Worm (Caenorhabditis elegans) whole organism, young adult: Measurements from ENCODE around the gene F27D9.13.

Experiments
- ama-1 ChIP-seq, 3 experiments: fragments of 150-350 bp in 1 of 3; sonication (generic microtip) in 2 of 3; optimal IDR thresholded peaks; 2 replicates each; lab custom pipeline; 2014 to 2018; ENCODE audit warnings: missing biosample characterization in 2 of 3, missing genetic modification characterization in 2 of 3, missing genetic modification reagents in 2 of 3
- ceh-100 ChIP-seq: fragments of 200-800 bp; sonication (Bioruptor generic); IDR thresholded peaks from 2 replicates; pipeline ENCODE4 v1.3.6; 2022; ENCODE audit warnings: missing genetic modification reagents, missing genetic modification characterization, missing compliant biosample characterization
- lin-35 ChIP-seq, 3 experiments: fragments of 150-350 bp in 2 of 3; sonication (generic microtip) in 1 of 3; optimal IDR thresholded peaks; 2 replicates each; lab custom pipeline; 2014 to 2018; ENCODE audit warnings: missing biosample characterization in 3 of 3, missing genetic modification characterization in 3 of 3, missing genetic modification reagents in 3 of 3
- tbp1 ChIP-seq: fragments of 200-800 bp; sonication (Bioruptor generic); optimal IDR thresholded peaks from 2 replicates; lab custom pipeline; 2018; ENCODE audit warnings: mild to moderate bottlenecking, missing genetic modification characterization, missing compliant biosample characterization
- xnd-1 ChIP-seq: sonication (generic microtip); optimal IDR thresholded peaks from 2 replicates; lab custom pipeline; 2016; ENCODE audit warnings: missing genotype, missing genetic modification reagents, missing genetic modification characterization, missing compliant biosample characterization

DNA sequence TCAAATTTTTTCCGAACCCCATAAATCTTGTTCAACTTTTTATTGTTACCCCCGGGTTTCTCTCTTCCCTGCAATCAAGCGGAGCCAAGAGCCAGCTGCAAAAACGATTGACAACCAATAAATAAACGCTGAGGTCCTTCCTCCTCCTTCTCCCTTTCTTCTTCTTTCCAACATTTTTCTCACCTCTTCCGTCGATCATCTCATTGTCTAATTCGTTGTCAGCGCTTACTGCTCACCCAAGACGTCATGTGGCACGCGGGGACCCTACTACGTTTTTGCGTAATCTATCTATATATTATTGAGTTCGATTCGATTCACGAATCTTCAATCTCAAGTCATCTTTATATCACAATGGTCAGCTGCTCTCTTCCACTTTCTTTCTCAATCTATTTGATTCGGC lies 48.2 kb upstream of the F27D9.13 start:
- TF ChIP-seq xnd-1 (tag; lab: Kevin White, UChicago) (no peak), lin-35 (GFP tag; optimal IDR thresholded peaks at IDR 0.05; lab: Kevin White, UChicago) (no peak), ceh-100 (GFP tag; lab: Robert Waterston, UW) (no peak), ama-1 (optimal IDR thresholded peaks at IDR 0.05; lab: Kevin White, UChicago) (no peak), ama-1 (GFP tag; optimal IDR thresholded peaks at IDR 0.05; lab: Kevin White, UChicago) (no peak), tbp1 (GFP tag; lab: Kevin White, UChicago) (no peak)
